Worm (Caenorhabditis elegans) whole organism, early embryonic: Measurements from ENCODE around the gene Y62H9A.3.

Experiments used
- B0310.2 ChIP-seq: sonication (generic microtip); optimal IDR thresholded peaks from 2 replicates; lab custom pipeline; 2016; ENCODE audit warnings: mild to moderate bottlenecking, missing genetic modification characterization, missing compliant biosample characterization
- F13C5.2 ChIP-seq: sonication (generic microtip); optimal IDR thresholded peaks from 2 replicates; lab custom pipeline; 2017; ENCODE audit warnings: mild to moderate bottlenecking, missing genetic modification characterization, inconsistent platforms, missing compliant biosample characterization
- aly-1 ChIP-seq: sonication (generic microtip); optimal IDR thresholded peaks from 2 replicates; lab custom pipeline; 2016; ENCODE audit warnings: missing genetic modification characterization, missing compliant biosample characterization
- ama-1 ChIP-seq: fragments of 150-350 bp; optimal IDR thresholded peaks from 2 replicates; lab custom pipeline; 2014
- ceh-13 ChIP-seq: fragments of 200-800 bp; sonication (Bioruptor generic); optimal IDR thresholded peaks from 2 replicates; lab custom pipeline; 2018; ENCODE audit warnings: mild to moderate bottlenecking, missing genetic modification characterization, missing compliant biosample characterization
- ceh-36 ChIP-seq: sonication (generic microtip); optimal IDR thresholded peaks from 2 replicates; lab custom pipeline; 2016; ENCODE audit warnings: missing genetic modification characterization, inconsistent platforms, missing compliant biosample characterization
- ets-7 ChIP-seq: sonication (generic microtip); optimal IDR thresholded peaks from 2 replicates; lab custom pipeline; 2016; ENCODE audit warnings: missing genotype, missing genetic modification characterization, missing compliant biosample characterization
- flt-1 ChIP-seq: fragments of 200-800 bp; sonication (Bioruptor generic); IDR thresholded peaks from 2 replicates; pipeline ENCODE4 v1.3.6; 2022; ENCODE audit warnings: missing genetic modification characterization, missing compliant biosample characterization
- hmbx-1 ChIP-seq: sonication (generic microtip); optimal IDR thresholded peaks from 2 replicates; lab custom pipeline; 2016; ENCODE audit warnings: mild to moderate bottlenecking, missing genetic modification characterization, missing compliant biosample characterization
- hmg-4 ChIP-seq: fragments of 200-800 bp; sonication (Bioruptor generic); optimal IDR thresholded peaks from 2 replicates; lab custom pipeline; 2018; ENCODE audit warnings: mild to moderate bottlenecking, missing genetic modification characterization, missing compliant biosample characterization
- hnd-1 ChIP-seq: sonication (generic microtip); optimal IDR thresholded peaks from 2 replicates; lab custom pipeline; 2016; ENCODE audit warnings: missing genetic modification characterization, missing compliant biosample characterization
- pes-1 ChIP-seq: fragments of 200-800 bp; sonication (Bioruptor generic); IDR thresholded peaks from 2 replicates; pipeline ENCODE4 v1.3.6; 2022; ENCODE audit warnings: missing genetic modification reagents, missing genetic modification characterization, missing compliant biosample characterization
- scrt-1 ChIP-seq: fragments of 200-800 bp; sonication (Bioruptor generic); IDR thresholded peaks from 2 replicates; pipeline ENCODE4 v1.3.6; 2022; ENCODE audit warnings: missing genetic modification characterization, missing compliant biosample characterization
- sea-1 ChIP-seq: fragments of 200-800 bp; sonication (Bioruptor generic); conservative IDR thresholded peaks from 2 replicates; pipeline ENCODE4 v1.3.6; 2022; ENCODE audit warnings: missing genetic modification characterization, missing compliant biosample characterization
- tbx-11 ChIP-seq: fragments of 200-800 bp; sonication (Bioruptor generic); IDR thresholded peaks from 2 replicates; pipeline ENCODE4 v1.3.6; 2022; ENCODE audit warnings: missing genetic modification characterization, missing compliant biosample characterization
- tbx-37 ChIP-seq: fragments of 200-800 bp; sonication (Bioruptor generic); conservative IDR thresholded peaks from 2 replicates; pipeline ENCODE4 v1.3.6; 2022; ENCODE audit warnings: missing genetic modification reagents, missing genetic modification characterization, missing compliant biosample characterization
- tra-4 ChIP-seq: sonication (generic microtip); optimal IDR thresholded peaks from 2 replicates; lab custom pipeline; 2017; ENCODE audit warnings: missing genetic modification characterization, missing compliant biosample characterization

The Y62H9A.3 gene

ce11 chrX:11879871-11880270 is at the start of gene Y62H9A.3, which contains the start of gene Y62H9A.4:
TSS of gene Y62H9A.3 (minus strand) at chrX:11879971.
TSS of gene Y62H9A.4 (plus strand) at chrX:11880126.
- TF ChIP-seq ama-1 (lab: Kevin White, UChicago) (no peak), hmg-4 (GFP tag; lab: Kevin White, UChicago) (no peak), pes-1 (GFP tag; lab: Robert Waterston, UW) (no peak), flt-1 (GFP tag; lab: Robert Waterston, UW) (no peak), hnd-1 (no peak), scrt-1 (no peak), hmbx-1 (tag; lab: Kevin White, UChicago) (no peak), sea-1 (no peak), aly-1 (tag; lab: Kevin White, UChicago) (no peak), ceh-13 (GFP tag; lab: Kevin White, UChicago) (no peak), tbx-11 (GFP tag; lab: Robert Waterston, UW) (no peak), tra-4 (tag; lab: Kevin White, UChicago) (no peak), ets-7 (no peak)

ce11 chrX:11927585-11927984 is 47.8 kb upstream of the Y62H9A.3 start, which contains the start of gene F55G7.4:
TSS of gene F55G7.4 (plus strand) at chrX:11927885.
- TF ChIP-seq tbx-11 (GFP tag; lab: Robert Waterston, UW) (no peak), tbx-37 (GFP tag; lab: Robert Waterston, UW) (no peak), ets-7 (no peak), tra-4 (tag; lab: Kevin White, UChicago) (no peak)

- no peak for TF ChIP-seq tra-4 (tag; lab: Kevin White, UChicago)
- TF ChIP-seq tbx-37 (GFP tag; lab: Robert Waterston, UW): no peak
- TF ChIP-seq scrt-1: no peak
- TF ChIP-seq flt-1 (GFP tag; lab: Robert Waterston, UW): no peak
- TF ChIP-seq F13C5.2: no peak
- TF ChIP-seq pes-1 (GFP tag; lab: Robert Waterston, UW): no peak
- no peak for TF ChIP-seq hmbx-1 (tag; lab: Kevin White, UChicago)
- TF ChIP-seq aly-1 (tag; lab: Kevin White, UChicago): no peak
- TF ChIP-seq tbx-11 (GFP tag; lab: Robert Waterston, UW): no peak
- no peak for TF ChIP-seq ets-7
- no peak for TF ChIP-seq ama-1 (lab: Kevin White, UChicago)
- no peak for TF ChIP-seq sea-1
- TF ChIP-seq hnd-1: no peak
- TF ChIP-seq B0310.2 (tag; lab: Kevin White, UChicago): no peak
- TF ChIP-seq hmg-4 (GFP tag; lab: Kevin White, UChicago): no peak
- TF ChIP-seq ceh-13 (GFP tag; lab: Kevin White, UChicago): no peak
- TF ChIP-seq ceh-36 (tag; lab: Kevin White, UChicago): no peak
Measured at ce11 chrX:11925243-11925642, 45.5 kb upstream of the Y62H9A.3 start.

- TF ChIP-seq hnd-1 (no peak), tbx-37 (GFP tag; lab: Robert Waterston, UW) (no peak), tra-4 (tag; lab: Kevin White, UChicago) (no peak), ceh-13 (GFP tag; lab: Kevin White, UChicago) (no peak), flt-1 (GFP tag; lab: Robert Waterston, UW) (no peak), aly-1 (tag; lab: Kevin White, UChicago) (no peak), ets-7 (no peak), tbx-11 (GFP tag; lab: Robert Waterston, UW) (no peak), F13C5.2 (no peak), hmg-4 (GFP tag; lab: Kevin White, UChicago) (no peak), hmbx-1 (tag; lab: Kevin White, UChicago) (no peak), scrt-1 (no peak), ceh-36 (tag; lab: Kevin White, UChicago) (no peak), ama-1 (lab: Kevin White, UChicago) (no peak), pes-1 (GFP tag; lab: Robert Waterston, UW) (no peak)
Measured at ce11 chrX:11924158-11924557, 44.4 kb upstream of the Y62H9A.3 start, which contains the start of gene F55G7.1. TSS of gene F55G7.1 (plus strand) at chrX:11924433.

ce11 chrX:11920723-11921283 is 41.0 kb upstream of the Y62H9A.3 start, which contains the start of gene Y62H9A.14:
TSS of gene Y62H9A.14 (plus strand) at chrX:11921233.
- no peak for TF ChIP-seq scrt-1
- no peak for TF ChIP-seq pes-1 (GFP tag; lab: Robert Waterston, UW)
- TF ChIP-seq hnd-1: no peak
- no peak for TF ChIP-seq B0310.2 (tag; lab: Kevin White, UChicago)

- TF ChIP-seq F13C5.2 (no peak), tra-4 (tag; lab: Kevin White, UChicago) (no peak)
Measured at ce11 chrX:11917994-11918393, 38.2 kb upstream of the Y62H9A.3 start, which contains the start of gene Y62H9A.16. TSS of gene Y62H9A.16 (plus strand) at chrX:11918294.

- TF ChIP-seq ets-7 (no peak), hmg-4 (GFP tag; lab: Kevin White, UChicago) (no peak), hnd-1 (no peak), hmbx-1 (tag; lab: Kevin White, UChicago) (no peak), tbx-11 (GFP tag; lab: Robert Waterston, UW) (no peak), F13C5.2 (no peak), pes-1 (GFP tag; lab: Robert Waterston, UW) (no peak), tbx-37 (GFP tag; lab: Robert Waterston, UW) (no peak), aly-1 (tag; lab: Kevin White, UChicago) (no peak), ama-1 (lab: Kevin White, UChicago) (no peak), ceh-36 (tag; lab: Kevin White, UChicago) (no peak), ceh-13 (GFP tag; lab: Kevin White, UChicago) (no peak), tra-4 (tag; lab: Kevin White, UChicago) (no peak), sea-1 (no peak), flt-1 (GFP tag; lab: Robert Waterston, UW) (no peak), scrt-1 (no peak), B0310.2 (tag; lab: Kevin White, UChicago) (no peak)
Measured at ce11 chrX:11916705-11917104, 36.9 kb upstream of the Y62H9A.3 start, which contains the start of gene Y62H9A.13. TSS of gene Y62H9A.13 (plus strand) at chrX:11917005.
